Worm (Caenorhabditis elegans): Measurements from ENCODE around the gene F46C5.7.

- TF ChIP-seq ama-1 (optimal IDR thresholded peaks at IDR 0.05): no peak
- TF ChIP-seq tra-4 (tag; optimal IDR thresholded peaks at IDR 0.05): no peak
- TF ChIP-seq tbx-37 (GFP tag; conservative IDR thresholded peaks at IDR 0.05): no peak
- no peak for TF ChIP-seq B0310.2 (tag; optimal IDR thresholded peaks at IDR 0.05)
- no peak for TF ChIP-seq ceh-36 (tag; optimal IDR thresholded peaks at IDR 0.05)
These were observed 26.0 kb downstream of the F46C5.7 start, which contains the start of gene npr-20 for ce11 chrII:8865078-8865477.
